Fruit fly (Drosophila melanogaster): ENCODE results near the gene GCC88.

GCC88 gene

dm6 chr3R:11240891-11241290 lies 10.5 kb upstream of the GCC88 start, which contains the start of the genes scpr-B and scpr-A:
scpr-B (minus strand) TSS chr3R:11240991.
scpr-A (plus strand) TSS chr3R:11241183.
- no peak for TF ChIP-seq CG7045 (GFP tag; optimal IDR thresholded peaks at IDR 0.05)
- no peak for TF ChIP-seq CG1620 (GFP tag; optimal IDR thresholded peaks at IDR 0.05)
- TF ChIP-seq CG7101 (tag; optimal IDR thresholded peaks at IDR 0.05): no peak
- TF ChIP-seq kay (GFP tag; ENCODE audit: borderline replicate concordance): no peak
- no peak for TF ChIP-seq ovo (GFP tag; optimal IDR thresholded peaks at IDR 0.05)
- TF ChIP-seq CG11617 (GFP tag; optimal IDR thresholded peaks at IDR 0.05): no peak
- no peak for TF ChIP-seq bab1 (GFP tag; optimal IDR thresholded peaks at IDR 0.05)
- TF ChIP-seq CG12768 (GFP tag; optimal IDR thresholded peaks at IDR 0.05): no peak
- TF ChIP-seq CG14711 (tag; optimal IDR thresholded peaks at IDR 0.05): no peak
- no peak for TF ChIP-seq CG33017 (tag; optimal IDR thresholded peaks at IDR 0.05)
- no peak for TF ChIP-seq cnc (optimal IDR thresholded peaks at IDR 0.05)
- no peak for TF ChIP-seq Clk (GFP tag; optimal IDR thresholded peaks at IDR 0.05)

- TF ChIP-seq CG12768 (GFP tag; optimal IDR thresholded peaks at IDR 0.05): no peak
- peak; percentile 34 for TF ChIP-seq Mnt (GFP tag; optimal IDR thresholded peaks at IDR 0.05)
- peak; percentile 10 for TF ChIP-seq bab1 (GFP tag; optimal IDR thresholded peaks at IDR 0.05)
- no peak for TF ChIP-seq kay (GFP tag; ENCODE audit: borderline replicate concordance)
These were observed 7.2 kb upstream of the GCC88 start, which contains the start of gene CG31388 for dm6 chr3R:11237598-11237997. CG31388 (plus strand) TSS chr3R:11237815.

dm6 chr3R:11236041-11236440 lies 5.6 kb upstream of the GCC88 start, which contains the start of gene CG31441:
CG31441 (plus strand) TSS chr3R:11236286.
- TF ChIP-seq tj (GFP tag; optimal IDR thresholded peaks at IDR 0.05) (no peak), Mnt (GFP tag; optimal IDR thresholded peaks at IDR 0.05) (peak; percentile 61), CG7101 (tag; optimal IDR thresholded peaks at IDR 0.05) (no peak), CG7045 (GFP tag; optimal IDR thresholded peaks at IDR 0.05) (no peak), Crg-1 (GFP tag; optimal IDR thresholded peaks at IDR 0.05) (no peak), CG1620 (GFP tag; optimal IDR thresholded peaks at IDR 0.05) (no peak), CG12768 (GFP tag; optimal IDR thresholded peaks at IDR 0.05) (no peak), ovo (GFP tag; optimal IDR thresholded peaks at IDR 0.05) (no peak), kay (GFP tag; ENCODE audit: borderline replicate concordance) (no peak), Clk (GFP tag; optimal IDR thresholded peaks at IDR 0.05) (no peak), bab1 (GFP tag; optimal IDR thresholded peaks at IDR 0.05) (peak; percentile 15), CG14711 (tag; optimal IDR thresholded peaks at IDR 0.05) (no peak), CG33017 (tag; optimal IDR thresholded peaks at IDR 0.05) (no peak), cnc (optimal IDR thresholded peaks at IDR 0.05) (no peak)

- TF ChIP-seq cic (GFP tag; optimal IDR thresholded peaks at IDR 0.05): no peak
- TF ChIP-seq CG33017 (tag; optimal IDR thresholded peaks at IDR 0.05): no peak
- no peak for TF ChIP-seq Hr96 (GFP tag; optimal IDR thresholded peaks at IDR 0.05)
- TF ChIP-seq Mnt (GFP tag; optimal IDR thresholded peaks at IDR 0.05): no peak
- no peak for TF ChIP-seq kay (GFP tag; ENCODE audit: borderline replicate concordance)
- no peak for TF ChIP-seq CG1620 (GFP tag; optimal IDR thresholded peaks at IDR 0.05)
- TF ChIP-seq tj (GFP tag; optimal IDR thresholded peaks at IDR 0.05): no peak
- TF ChIP-seq CG7101 (tag; optimal IDR thresholded peaks at IDR 0.05): no peak
- no peak for TF ChIP-seq cnc (optimal IDR thresholded peaks at IDR 0.05)
- no peak for TF ChIP-seq Crg-1 (GFP tag; optimal IDR thresholded peaks at IDR 0.05)
- TF ChIP-seq toe (GFP tag; optimal IDR thresholded peaks at IDR 0.05): no peak
- TF ChIP-seq CG14711 (tag; optimal IDR thresholded peaks at IDR 0.05): no peak
- no peak for TF ChIP-seq CG12768 (GFP tag; optimal IDR thresholded peaks at IDR 0.05)
- TF ChIP-seq pad (GFP tag; optimal IDR thresholded peaks at IDR 0.05): no peak
- TF ChIP-seq ovo (GFP tag; optimal IDR thresholded peaks at IDR 0.05): no peak
- no peak for TF ChIP-seq Clk (GFP tag; optimal IDR thresholded peaks at IDR 0.05)
These were observed 4.5 kb upstream of the GCC88 start, which contains the start of the genes Arfip and CG17721 for dm6 chr3R:11234918-11235371. Arfip (minus strand) TSS chr3R:11235013. CG17721 (plus strand) TSS chr3R:11235140.

dm6 chr3R:11231705-11232261 lies 1.4 kb upstream of the GCC88 start, which contains the start of the genes CG17187 and Dph3:
CG17187 (minus strand) TSS chr3R:11231879.
Dph3 (plus strand) TSS chr3R:11231912.
- TF ChIP-seq Crg-1 (GFP tag; optimal IDR thresholded peaks at IDR 0.05) (no peak), CG33017 (tag; optimal IDR thresholded peaks at IDR 0.05) (no peak), bab1 (GFP tag; optimal IDR thresholded peaks at IDR 0.05) (peak; percentile 29), Mnt (GFP tag; optimal IDR thresholded peaks at IDR 0.05) (peak; percentile 80)

- TF ChIP-seq CG7101 (tag; optimal IDR thresholded peaks at IDR 0.05) (no peak), Crg-1 (GFP tag; optimal IDR thresholded peaks at IDR 0.05) (no peak), CG7045 (GFP tag; optimal IDR thresholded peaks at IDR 0.05) (no peak), tj (GFP tag; optimal IDR thresholded peaks at IDR 0.05) (no peak), cnc (optimal IDR thresholded peaks at IDR 0.05) (no peak), CG14711 (tag; optimal IDR thresholded peaks at IDR 0.05) (no peak), Mnt (GFP tag; optimal IDR thresholded peaks at IDR 0.05) (no peak), Clk (GFP tag; optimal IDR thresholded peaks at IDR 0.05) (no peak)
These were observed 637 bp upstream of the GCC88 start for dm6 chr3R:11231037-11231436.

- peak; percentile 95 for TF ChIP-seq CG11617 (GFP tag; optimal IDR thresholded peaks at IDR 0.05)
- no peak for TF ChIP-seq Clk (GFP tag; optimal IDR thresholded peaks at IDR 0.05)
- TF ChIP-seq cic (GFP tag; optimal IDR thresholded peaks at IDR 0.05): peak; percentile 62
- peak; percentile 99 for TF ChIP-seq CG33017 (tag; optimal IDR thresholded peaks at IDR 0.05)
- no peak for TF ChIP-seq CG5204 (GFP tag; optimal IDR thresholded peaks at IDR 0.05)
- TF ChIP-seq cnc (optimal IDR thresholded peaks at IDR 0.05): no peak
- peak; percentile 87 for TF ChIP-seq ovo (GFP tag; optimal IDR thresholded peaks at IDR 0.05)
- peak; percentile 97 for TF ChIP-seq CG14711 (tag; optimal IDR thresholded peaks at IDR 0.05)
- no peak for TF ChIP-seq Hr96 (GFP tag; optimal IDR thresholded peaks at IDR 0.05)
- TF ChIP-seq CG1620 (GFP tag; optimal IDR thresholded peaks at IDR 0.05): peak; percentile 87
- peak; percentile 68 for TF ChIP-seq tj (GFP tag; optimal IDR thresholded peaks at IDR 0.05)
- TF ChIP-seq Mnt (GFP tag; optimal IDR thresholded peaks at IDR 0.05): peak; percentile 69
- peak; percentile 92 for TF ChIP-seq Crg-1 (GFP tag; optimal IDR thresholded peaks at IDR 0.05)
- TF ChIP-seq CG12768 (GFP tag; optimal IDR thresholded peaks at IDR 0.05): peak; percentile 89
- TF ChIP-seq pad (GFP tag; optimal IDR thresholded peaks at IDR 0.05): peak; percentile 66
- TF ChIP-seq toe (GFP tag; optimal IDR thresholded peaks at IDR 0.05): no peak
- no peak for TF ChIP-seq kay (GFP tag; ENCODE audit: borderline replicate concordance)
- peak; percentile 91 for TF ChIP-seq CG7045 (GFP tag; optimal IDR thresholded peaks at IDR 0.05)
- TF ChIP-seq CG7101 (tag; optimal IDR thresholded peaks at IDR 0.05): peak; percentile 99
- peak; percentile 98 for TF ChIP-seq bab1 (GFP tag; optimal IDR thresholded peaks at IDR 0.05)
These were observed 3.9 kb downstream of the GCC88 start, which contains the start of gene CG17726 for dm6 chr3R:11226496-11226895. CG17726 (plus strand) TSS chr3R:11226762.

All from whole organism, adult.